Fruit fly (Drosophila melanogaster) whole organism, prepupa: Measurements from ENCODE around the gene CG2839.

Experiments used
- CG31627 ChIP-seq: fragments of 200-800 bp; sonication (Bioruptor generic); optimal IDR thresholded peaks from 3 replicates; lab custom pipeline; 2016; ENCODE audit warnings: missing biosample characterization, missing genetic modification characterization
- CG3919 ChIP-seq: fragments of 200-800 bp; sonication (Bioruptor generic); optimal IDR thresholded peaks from 3 replicates; lab custom pipeline; 2016; ENCODE audit warnings: missing biosample characterization, missing genetic modification characterization
- CG6854 ChIP-seq: fragments of 200-800 bp; sonication (Bioruptor generic); optimal IDR thresholded peaks from 2 replicates; lab custom pipeline; 2017; ENCODE audit warnings: missing biosample characterization, mild to moderate bottlenecking, missing genetic modification characterization
- CG8319 ChIP-seq: fragments of 200-800 bp; sonication (Bioruptor generic); optimal IDR thresholded peaks from 3 replicates; lab custom pipeline; 2016; ENCODE audit warnings: missing biosample characterization, missing genetic modification characterization
- Ets96B ChIP-seq: fragments of 200-800 bp; optimal IDR thresholded peaks from 2 replicates; lab custom pipeline; 2019; ENCODE audit warnings: missing biosample characterization, mild to moderate bottlenecking, missing genetic modification characterization, moderate library complexity
- Smox ChIP-seq: fragments of 200-800 bp; sonication (Bioruptor generic); optimal IDR thresholded peaks from 3 replicates; lab custom pipeline; 2016; ENCODE audit warnings: missing biosample characterization, missing genetic modification characterization
- net ChIP-seq: fragments of 200-800 bp; sonication (Bioruptor generic); optimal IDR thresholded peaks from 3 replicates; lab custom pipeline; 2016; ENCODE audit warnings: missing biosample characterization, missing genetic modification characterization
- spab ChIP-seq: fragments of 200-800 bp; sonication (Bioruptor generic); optimal IDR thresholded peaks from 2 replicates; lab custom pipeline; 2017; ENCODE audit warnings: missing biosample characterization, mild to moderate bottlenecking, missing genetic modification characterization, missing genetic modification reagents
- svp ChIP-seq: fragments of 200-800 bp; sonication (Bioruptor generic); peaks from one replicate; lab custom pipeline; 2016; ENCODE audit warnings: missing biosample characterization, missing genetic modification characterization

DNA sequence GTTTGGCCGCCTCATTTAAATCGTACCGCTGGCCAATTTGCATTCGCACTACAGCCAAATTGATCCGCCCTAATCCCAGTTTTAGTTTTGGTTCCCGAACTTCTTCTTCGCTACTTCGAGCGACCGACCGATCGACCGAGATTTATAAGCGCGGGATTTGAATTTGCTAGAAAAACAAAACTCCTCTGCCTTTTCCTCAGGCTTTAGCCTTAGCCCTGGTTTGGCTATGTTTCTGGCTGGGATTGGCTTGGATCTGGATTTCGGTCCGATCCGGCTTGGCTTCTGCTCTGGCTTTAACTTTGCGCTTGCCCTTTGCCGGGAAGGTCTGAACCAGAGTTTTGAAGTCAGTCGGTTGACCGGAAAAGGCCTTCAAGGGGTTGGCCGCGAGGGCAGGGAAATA, 23.6 kb upstream of the CG2839 start:
- no peak for TF ChIP-seq spab (GFP tag; lab: Kevin White, UChicago)
- no peak for TF ChIP-seq svp (GFP tag; lab: Kevin White, UChicago)
- no peak for TF ChIP-seq CG31627 (GFP tag; lab: Kevin White, UChicago)
- no peak for TF ChIP-seq CG8319 (GFP tag; lab: Kevin White, UChicago)
- TF ChIP-seq CG6854 (GFP tag; lab: Kevin White, UChicago), result no peak
- no peak for TF ChIP-seq Ets96B (tag; lab: Kevin White, UChicago)
- no peak for TF ChIP-seq Smox
- no peak for TF ChIP-seq CG3919 (GFP tag; lab: Kevin White, UChicago)
- TF ChIP-seq net (GFP tag; lab: Kevin White, UChicago), result no peak
